Fruit fly (Drosophila melanogaster) S2 (cell line): ENCODE data around the gene CG42354.

ENCODE experiments used
- CG8478 ChIP-seq: fragments of >200 bp; optimal IDR thresholded peaks from 2 replicates; lab custom pipeline; 2018
- CTCF ChIP-seq, 2 experiments: fragments of >200 bp; optimal IDR thresholded peaks; 2 replicates each; lab custom pipeline; 2018

dm6 chrX:16062720-16063413 is 41.9 kb downstream of the CG42354 start, which contains the start of gene CG12395:
- no peak for TF ChIP-seq CG8478 (lab: Kevin White, UChicago)
- peak; percentile 33 to 35 for TF ChIP-seq CTCF (optimal IDR thresholded peaks at IDR 0.05; lab: Kevin White, UChicago)
